Fruit fly (Drosophila melanogaster): ENCODE results near the gene CG7135.

- TF ChIP-seq CG17806 (tag; optimal IDR thresholded peaks at IDR 0.05) (no peak), gl (tag; optimal IDR thresholded peaks at IDR 0.05) (no peak), CG34367 (tag; optimal IDR thresholded peaks at IDR 0.05) (no peak), CG4496 (GFP tag; IDR thresholded peaks at IDR 0.05) (no peak), EcR (GFP tag; optimal IDR thresholded peaks at IDR 0.05) (no peak), CG9948 (tag; optimal IDR thresholded peaks at IDR 0.05) (no peak), Pif1B (GFP tag; optimal IDR thresholded peaks at IDR 0.05) (no peak), CG32121 (GFP tag; IDR thresholded peaks at IDR 0.05) (no peak), CG8301 (tag; optimal IDR thresholded peaks at IDR 0.05) (no peak), CG15710 (tag; optimal IDR thresholded peaks at IDR 0.05) (no peak), CG14655 (GFP tag; optimal IDR thresholded peaks at IDR 0.05) (no peak), Snoo (tag; optimal IDR thresholded peaks at IDR 0.05) (no peak), D1 (tag; optimal IDR thresholded peaks at IDR 0.05) (no peak)
Measured at dm6 chrX:18082674-18083073, 20.8 kb upstream of the CG7135 start.
